Worm (Caenorhabditis elegans): ENCODE results near the gene D1022.3.

DNA sequence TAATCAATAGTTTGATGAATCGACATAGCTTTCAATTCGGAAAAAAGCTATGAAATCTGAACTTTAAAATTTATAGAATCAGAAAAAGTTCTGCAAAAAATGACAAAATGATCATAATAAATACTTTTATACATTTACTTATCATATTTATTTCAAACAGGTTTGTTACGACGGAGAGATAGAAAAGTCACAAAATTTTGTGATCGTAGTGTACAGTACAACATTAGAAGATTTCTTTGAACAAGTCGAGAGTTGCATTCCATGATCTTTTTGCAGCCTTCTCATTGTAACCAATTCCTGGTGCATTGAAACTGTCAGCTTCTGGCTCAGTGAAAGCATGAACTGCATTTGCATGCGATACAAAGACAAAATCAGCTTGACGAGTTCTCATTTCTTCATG, at the start of gene D1022.3:
- TF ChIP-seq unc-62 (GFP tag; optimal IDR thresholded peaks at IDR 0.05) (no peak), unc-39 (tag; optimal IDR thresholded peaks at IDR 0.05) (no peak), flh-1 (GFP tag; optimal IDR thresholded peaks at IDR 0.05) (no peak), nhr-76 (tag; optimal IDR thresholded peaks at IDR 0.05) (no peak)
